Worm (Caenorhabditis elegans) whole organism, midembryonic: ENCODE data around the gene srsx-8.

ENCODE experiments used
- T22C8.4 ChIP-seq: fragments of 200-800 bp; sonication (Bioruptor generic); IDR thresholded peaks from 2 replicates; pipeline ENCODE4 v1.3.6; 2022; ENCODE audit warnings: missing genetic modification characterization, missing compliant biosample characterization
- cog-1 ChIP-seq: sonication (generic microtip); optimal IDR thresholded peaks from 2 replicates; lab custom pipeline; 2016; ENCODE audit warnings: missing genetic modification characterization, missing compliant biosample characterization
- flt-1 ChIP-seq: fragments of 200-800 bp; sonication (Bioruptor generic); IDR thresholded peaks from 2 replicates; pipeline ENCODE4 v1.3.6; 2022; ENCODE audit warnings: missing genetic modification characterization, missing compliant biosample characterization
- klf-2 ChIP-seq: fragments of 200-800 bp; sonication (Bioruptor generic); conservative IDR thresholded peaks from 2 replicates; pipeline ENCODE4 v1.3.6; 2022; ENCODE audit warnings: missing genetic modification reagents, missing genetic modification characterization, missing compliant biosample characterization
- med-1 ChIP-seq: sonication (generic microtip); optimal IDR thresholded peaks from 2 replicates; lab custom pipeline; 2017; ENCODE audit warnings: missing genetic modification characterization, mild to moderate bottlenecking, missing compliant biosample characterization, antibody characterized with exemption, missing genetic modification reagents; ENCODE audit not compliant: insufficient read depth
- ref-1 ChIP-seq: fragments of 200-800 bp; sonication (Bioruptor generic); conservative IDR thresholded peaks from 2 replicates; pipeline ENCODE4 v1.3.6; 2022; ENCODE audit warnings: missing genetic modification reagents, missing genetic modification characterization, missing compliant biosample characterization
- tab-1 ChIP-seq: fragments of 200-800 bp; sonication (Bioruptor generic); IDR thresholded peaks from 2 replicates; pipeline ENCODE4 v1.3.6; 2022; ENCODE audit warnings: missing genetic modification characterization, missing compliant biosample characterization
- ztf-23 ChIP-seq: fragments of 200-800 bp; sonication (Bioruptor generic); IDR thresholded peaks from 2 replicates; pipeline ENCODE4 v1.3.6; 2022; ENCODE audit warnings: missing genetic modification reagents, missing genetic modification characterization, missing compliant biosample characterization
- ztf-29 ChIP-seq: fragments of 200-800 bp; sonication (Bioruptor generic); IDR thresholded peaks from 2 replicates; pipeline ENCODE4 v1.3.6; 2022; ENCODE audit warnings: missing genetic modification reagents, missing genetic modification characterization, missing compliant biosample characterization

srsx-8 gene

ce11 chrV:1558113-1558512, 5.2 kb upstream of the srsx-8 start:
- TF ChIP-seq T22C8.4 (GFP tag; lab: Robert Waterston, UW), result no peak
- TF ChIP-seq med-1 (GFP tag; lab: Kevin White, UChicago), result no peak
- no peak for TF ChIP-seq cog-1
- no peak for TF ChIP-seq ztf-23 (GFP tag; lab: Robert Waterston, UW)
- TF ChIP-seq ref-1, result no peak
- no peak for TF ChIP-seq ztf-29 (GFP tag; lab: Robert Waterston, UW)
- no peak for TF ChIP-seq klf-2 (GFP tag; lab: Robert Waterston, UW)
- TF ChIP-seq tab-1 (GFP tag; lab: Robert Waterston, UW), result no peak
- no peak for TF ChIP-seq flt-1 (GFP tag; lab: Robert Waterston, UW)

DNA sequence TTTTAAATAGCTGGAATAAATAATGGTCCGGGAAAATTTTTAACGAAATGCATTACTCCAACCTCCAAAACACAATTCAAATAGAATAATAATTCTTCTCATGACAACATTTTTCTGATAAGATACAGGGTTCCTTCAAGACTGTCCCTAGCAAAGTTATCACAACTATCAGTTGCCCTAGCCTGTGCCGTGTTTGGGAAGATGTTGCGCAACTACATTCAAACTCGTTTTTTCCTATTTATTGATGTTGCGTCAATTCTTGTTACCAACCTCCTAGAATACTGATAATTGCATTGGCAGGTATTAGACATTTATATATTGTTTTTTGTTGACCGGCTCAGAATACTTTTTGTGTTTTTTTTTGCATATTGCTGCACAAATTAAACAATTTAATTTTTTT, 2.2 kb upstream of the srsx-8 start:
- TF ChIP-seq klf-2 (GFP tag; lab: Robert Waterston, UW), result no peak
- TF ChIP-seq flt-1 (GFP tag; lab: Robert Waterston, UW), result no peak
- no peak for TF ChIP-seq ref-1
- no peak for TF ChIP-seq T22C8.4 (GFP tag; lab: Robert Waterston, UW)
- no peak for TF ChIP-seq ztf-23 (GFP tag; lab: Robert Waterston, UW)
- no peak for TF ChIP-seq tab-1 (GFP tag; lab: Robert Waterston, UW)

- TF ChIP-seq ztf-23 (GFP tag; lab: Robert Waterston, UW) (no peak), cog-1 (no peak), flt-1 (GFP tag; lab: Robert Waterston, UW) (no peak), ztf-29 (GFP tag; lab: Robert Waterston, UW) (no peak), tab-1 (GFP tag; lab: Robert Waterston, UW) (no peak), T22C8.4 (GFP tag; lab: Robert Waterston, UW) (no peak), klf-2 (GFP tag; lab: Robert Waterston, UW) (no peak), med-1 (GFP tag; lab: Kevin White, UChicago) (no peak), ref-1 (no peak)
Measured at ce11 chrV:1551143-1551542, 1.8 kb downstream of the srsx-8 start.

- TF ChIP-seq klf-2 (GFP tag; lab: Robert Waterston, UW) (no peak), ztf-23 (GFP tag; lab: Robert Waterston, UW) (no peak), med-1 (GFP tag; lab: Kevin White, UChicago) (no peak), flt-1 (GFP tag; lab: Robert Waterston, UW) (no peak), cog-1 (no peak), T22C8.4 (GFP tag; lab: Robert Waterston, UW) (no peak), tab-1 (GFP tag; lab: Robert Waterston, UW) (no peak), ztf-29 (GFP tag; lab: Robert Waterston, UW) (no peak), ref-1 (no peak)
Measured at ce11 chrV:1550697-1551096, 2.2 kb downstream of the srsx-8 start.

DNA sequence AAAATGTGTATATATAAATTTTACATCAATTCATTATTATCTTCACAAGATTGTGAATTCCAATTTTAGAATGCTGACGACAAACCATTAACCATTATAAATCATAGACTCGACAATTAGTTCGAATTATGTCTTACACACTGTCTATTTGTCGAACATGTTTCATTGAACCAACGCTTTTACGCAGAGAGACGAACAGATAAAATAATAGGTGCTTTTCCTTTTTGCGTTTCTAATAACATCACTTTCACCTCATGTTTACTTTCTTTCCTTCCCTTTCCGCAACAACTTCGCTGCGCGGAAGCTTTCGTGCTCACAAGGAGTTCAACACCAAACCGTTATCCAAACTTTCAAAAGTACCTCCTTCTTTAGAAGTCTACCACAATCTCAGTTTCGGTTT, 5.1 kb downstream of the srsx-8 start, which contains the start of gene F52F10.2:
Gene F52F10.2, plus strand, starts transcription at position 301 of the 400 bp plus-strand sequence.
- TF ChIP-seq klf-2 (GFP tag; lab: Robert Waterston, UW) (no peak), ztf-23 (GFP tag; lab: Robert Waterston, UW) (no peak), T22C8.4 (GFP tag; lab: Robert Waterston, UW) (no peak), cog-1 (no peak), tab-1 (GFP tag; lab: Robert Waterston, UW) (no peak), med-1 (GFP tag; lab: Kevin White, UChicago) (no peak), ref-1 (no peak), flt-1 (GFP tag; lab: Robert Waterston, UW) (no peak), ztf-29 (GFP tag; lab: Robert Waterston, UW) (no peak)

DNA sequence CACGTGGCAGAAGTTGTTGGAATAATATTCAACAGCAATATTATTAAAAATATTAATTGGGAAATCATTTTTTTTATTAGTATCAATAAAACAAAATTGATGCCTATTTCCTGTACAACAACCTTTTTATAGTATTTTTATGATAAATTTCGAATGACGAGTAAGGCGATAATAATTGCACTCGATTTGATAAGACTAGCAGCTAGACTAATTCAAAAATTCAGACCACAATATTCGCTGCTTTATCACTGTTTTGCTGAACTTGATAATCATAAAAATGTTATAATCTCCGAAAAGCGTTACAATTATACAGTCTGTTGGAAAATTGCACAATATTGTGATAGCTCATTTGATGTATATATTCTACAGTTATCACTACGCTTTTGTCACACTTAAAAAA, 7.2 kb downstream of the srsx-8 start, which contains the start of gene oac-32:
Gene oac-32, minus strand, starts transcription at position 90 of the 400 bp plus-strand sequence.
- TF ChIP-seq tab-1 (GFP tag; lab: Robert Waterston, UW), result no peak
- no peak for TF ChIP-seq T22C8.4 (GFP tag; lab: Robert Waterston, UW)
- TF ChIP-seq klf-2 (GFP tag; lab: Robert Waterston, UW), result no peak
- TF ChIP-seq ztf-29 (GFP tag; lab: Robert Waterston, UW), result no peak
- TF ChIP-seq flt-1 (GFP tag; lab: Robert Waterston, UW), result no peak
- TF ChIP-seq cog-1, result no peak
- no peak for TF ChIP-seq ztf-23 (GFP tag; lab: Robert Waterston, UW)

ce11 chrV:1541786-1542185, 11.1 kb downstream of the srsx-8 start, which contains the start of gene oac-31:
oac-31 (minus strand) TSS chrV:1541886.
- no peak for TF ChIP-seq med-1 (GFP tag; lab: Kevin White, UChicago)
- no peak for TF ChIP-seq tab-1 (GFP tag; lab: Robert Waterston, UW)
- TF ChIP-seq T22C8.4 (GFP tag; lab: Robert Waterston, UW), result no peak
- no peak for TF ChIP-seq cog-1
- no peak for TF ChIP-seq klf-2 (GFP tag; lab: Robert Waterston, UW)
- TF ChIP-seq ztf-23 (GFP tag; lab: Robert Waterston, UW), result no peak
- no peak for TF ChIP-seq ref-1
- TF ChIP-seq flt-1 (GFP tag; lab: Robert Waterston, UW), result no peak
- TF ChIP-seq ztf-29 (GFP tag; lab: Robert Waterston, UW), result no peak

DNA sequence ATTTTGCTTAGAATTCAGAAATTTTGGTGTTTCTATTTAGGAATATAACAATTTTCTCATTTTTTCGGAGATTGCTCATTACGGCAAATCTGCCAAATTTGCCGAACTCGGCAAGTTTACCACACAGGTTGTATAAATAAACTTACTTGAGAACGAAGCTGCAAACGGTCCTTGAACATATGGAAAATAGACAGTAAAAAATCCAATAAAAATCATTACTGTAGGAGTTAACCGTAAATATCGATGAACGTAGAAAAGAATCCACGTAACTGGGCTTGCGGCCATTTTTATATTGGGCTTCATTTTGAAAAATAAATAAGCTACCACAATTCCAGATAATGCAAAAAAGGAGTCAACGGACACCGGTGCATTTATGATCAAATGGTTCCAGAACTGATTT, 12.7 kb downstream of the srsx-8 start:
- TF ChIP-seq ztf-29 (GFP tag; lab: Robert Waterston, UW), result no peak
- no peak for TF ChIP-seq med-1 (GFP tag; lab: Kevin White, UChicago)
- TF ChIP-seq flt-1 (GFP tag; lab: Robert Waterston, UW), result no peak
- no peak for TF ChIP-seq ref-1
- TF ChIP-seq T22C8.4 (GFP tag; lab: Robert Waterston, UW), result no peak
- no peak for TF ChIP-seq klf-2 (GFP tag; lab: Robert Waterston, UW)
- TF ChIP-seq tab-1 (GFP tag; lab: Robert Waterston, UW), result no peak
- no peak for TF ChIP-seq cog-1
- no peak for TF ChIP-seq ztf-23 (GFP tag; lab: Robert Waterston, UW)

- TF ChIP-seq flt-1 (GFP tag; lab: Robert Waterston, UW), result no peak
- TF ChIP-seq ref-1, result no peak
- TF ChIP-seq ztf-29 (GFP tag; lab: Robert Waterston, UW), result no peak
Measured at ce11 chrV:1538842-1539241, 14.1 kb downstream of the srsx-8 start.

DNA sequence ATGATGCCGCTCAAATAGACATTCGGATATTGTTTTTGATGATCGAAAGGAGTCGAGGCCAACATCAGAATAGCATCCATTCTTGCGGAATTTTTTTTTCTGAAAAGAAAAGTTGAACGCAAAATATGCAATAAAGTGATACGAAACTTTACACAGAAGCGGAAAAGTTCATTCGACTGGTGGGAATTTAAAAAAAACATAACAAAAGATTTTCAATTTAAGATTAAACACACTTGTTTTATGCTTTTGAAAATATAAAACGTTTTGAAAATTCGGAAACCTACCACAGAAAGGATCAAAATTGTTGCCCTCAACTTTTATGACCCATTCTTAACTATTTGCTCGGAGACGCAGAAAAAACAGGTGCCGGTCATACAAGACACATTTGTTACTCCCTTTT, 15.9 kb downstream of the srsx-8 start, which contains the start of gene K02H11.9:
Gene K02H11.9, minus strand, starts transcription at position 101 of the 400 bp plus-strand sequence.
- TF ChIP-seq cog-1 (no peak), tab-1 (GFP tag; lab: Robert Waterston, UW) (no peak)
